Worm (Caenorhabditis elegans) whole organism, young adult: ENCODE measurements around the gene hsp-3.

Source experiments
- B0019.2 ChIP-seq: fragments of 200-800 bp; sonication (Bioruptor generic); conservative IDR thresholded peaks from 2 replicates; pipeline ENCODE4 v1.3.6; 2022; ENCODE audit warnings: missing genetic modification reagents, missing genetic modification characterization, missing compliant biosample characterization
- B0261.1 ChIP-seq: sonication (generic microtip); optimal IDR thresholded peaks from 2 replicates; lab custom pipeline; 2016; ENCODE audit warnings: mild to moderate bottlenecking, missing genetic modification characterization, moderate library complexity, missing compliant biosample characterization
- C17E4.6 ChIP-seq: fragments of 200-800 bp; sonication (Bioruptor generic); IDR thresholded peaks from 2 replicates; pipeline ENCODE4 v1.3.6; 2022; ENCODE audit warnings: missing genetic modification reagents, missing genetic modification characterization, missing compliant biosample characterization
- D2030.7 ChIP-seq: fragments of 200-800 bp; sonication (Bioruptor generic); IDR thresholded peaks from 2 replicates; pipeline ENCODE4 v1.3.6; 2022; ENCODE audit warnings: missing genetic modification reagents, missing genetic modification characterization, missing compliant biosample characterization
- F23B12.7 ChIP-seq: sonication (generic microtip); optimal IDR thresholded peaks from 2 replicates; lab custom pipeline; 2017; ENCODE audit warnings: missing genetic modification characterization, mild to moderate bottlenecking, missing compliant biosample characterization, antibody characterized with exemption, moderate library complexity; ENCODE audit not compliant: insufficient read depth
- F57C9.4 ChIP-seq: sonication (generic microtip); optimal IDR thresholded peaks from 2 replicates; lab custom pipeline; 2017; ENCODE audit warnings: mild to moderate bottlenecking, missing genetic modification characterization, missing compliant biosample characterization
- T07F8.4 ChIP-seq: sonication (generic microtip); optimal IDR thresholded peaks from 2 replicates; lab custom pipeline; 2016; ENCODE audit warnings: mild to moderate bottlenecking, missing genetic modification characterization, moderate library complexity, missing compliant biosample characterization
- Y53G8AR.9 ChIP-seq: fragments of 200-800 bp; sonication (Bioruptor generic); conservative IDR thresholded peaks from 2 replicates; pipeline ENCODE4 v1.3.6; 2022; ENCODE audit warnings: missing genetic modification reagents, missing genetic modification characterization, missing compliant biosample characterization
- Y67H2A.10 ChIP-seq: fragments of 200-800 bp; sonication (Bioruptor generic); conservative IDR thresholded peaks from 2 replicates; pipeline ENCODE4 v1.3.6; 2022; ENCODE audit warnings: missing genetic modification reagents, missing genetic modification characterization, missing compliant biosample characterization
- Y95B8A.8 ChIP-seq: fragments of 200-800 bp; sonication (Bioruptor generic); IDR thresholded peaks from 2 replicates; pipeline ENCODE4 v1.3.6; 2022; ENCODE audit warnings: missing genetic modification reagents, missing genetic modification characterization, missing compliant biosample characterization
- ama-1 ChIP-seq, 3 experiments: fragments of 150-350 bp in 1 of 3; sonication (generic microtip) in 2 of 3; optimal IDR thresholded peaks; 2 replicates each; lab custom pipeline; 2014 to 2018; ENCODE audit warnings: missing biosample characterization in 2 of 3, missing genetic modification characterization in 2 of 3, missing genetic modification reagents in 2 of 3
- aptf-3 ChIP-seq: fragments of 200-800 bp; sonication (Bioruptor generic); IDR thresholded peaks from 2 replicates; pipeline ENCODE4 v1.3.6; 2022; ENCODE audit warnings: missing genetic modification characterization, missing compliant biosample characterization
- atf-7 ChIP-seq: sonication (generic microtip); optimal IDR thresholded peaks from 2 replicates; lab custom pipeline; 2017; ENCODE audit warnings: mild to moderate bottlenecking, missing genetic modification characterization, missing compliant biosample characterization
- attf-3 ChIP-seq: fragments of 200-800 bp; sonication (Bioruptor generic); conservative IDR thresholded peaks from 2 replicates; pipeline ENCODE4 v1.3.6; 2022; ENCODE audit warnings: missing genetic modification reagents, missing genetic modification characterization, missing compliant biosample characterization
- attf-5 ChIP-seq: fragments of 200-800 bp; sonication (Bioruptor generic); optimal IDR thresholded peaks from 2 replicates; lab custom pipeline; 2018; ENCODE audit warnings: mild to moderate bottlenecking, missing genetic modification characterization, missing compliant biosample characterization
- attf-6 ChIP-seq: fragments of 200-800 bp; sonication (Bioruptor generic); IDR thresholded peaks from 2 replicates; pipeline ENCODE4 v1.3.6; 2022; ENCODE audit warnings: missing genetic modification reagents, missing genetic modification characterization, missing compliant biosample characterization
- cebp-1 ChIP-seq, 2 experiments: fragments of 200-800 bp in 1 of 2; sonication (Bioruptor generic) in 1 of 2; sonication (generic microtip) in 1 of 2; IDR thresholded peaks in 1 of 2; optimal IDR thresholded peaks in 1 of 2; 2 replicates each; pipeline versions ENCODE4 v1.3.6 to Lab custom; 2017 to 2022; ENCODE audit warnings: missing compliant biosample characterization in 2 of 2, missing genetic modification characterization in 2 of 2, mild to moderate bottlenecking in 1 of 2, missing genetic modification reagents in 1 of 2, moderate library complexity in 1 of 2
- ceh-27 ChIP-seq: fragments of 200-800 bp; sonication (Bioruptor generic); optimal IDR thresholded peaks from 2 replicates; lab custom pipeline; 2018; ENCODE audit warnings: mild to moderate bottlenecking, missing genetic modification characterization, moderate library complexity, missing compliant biosample characterization
- ceh-58 ChIP-seq: fragments of 200-800 bp; sonication (Bioruptor generic); IDR thresholded peaks from 2 replicates; pipeline ENCODE4 v1.3.6; 2022; ENCODE audit warnings: missing genetic modification characterization, missing compliant biosample characterization
- ekl-4 ChIP-seq: fragments of 200-800 bp; sonication (Bioruptor generic); IDR thresholded peaks from 2 replicates; pipeline ENCODE4 v1.3.6; 2022; ENCODE audit warnings: missing genetic modification reagents, missing genetic modification characterization, missing compliant biosample characterization
- ets-4 ChIP-seq: fragments of 200-800 bp; sonication (Bioruptor generic); optimal IDR thresholded peaks from 2 replicates; lab custom pipeline; 2018; ENCODE audit warnings: mild to moderate bottlenecking, missing genetic modification characterization, missing compliant biosample characterization
- gei-17 ChIP-seq: fragments of 200-800 bp; sonication (Bioruptor generic); optimal IDR thresholded peaks from 2 replicates; lab custom pipeline; 2018; ENCODE audit warnings: mild to moderate bottlenecking, missing genetic modification characterization, missing compliant biosample characterization
- hmg-1.2 ChIP-seq: fragments of 200-800 bp; sonication (Bioruptor generic); IDR thresholded peaks from 2 replicates; pipeline ENCODE4 v1.3.6; 2022; ENCODE audit warnings: missing genetic modification reagents, missing genetic modification characterization, missing compliant biosample characterization
- hmg-20 ChIP-seq: fragments of 200-800 bp; sonication (Bioruptor generic); IDR thresholded peaks from 2 replicates; pipeline ENCODE4 v1.3.6; 2022; ENCODE audit warnings: missing genetic modification reagents, missing genetic modification characterization, missing compliant biosample characterization
- lin-35 ChIP-seq, 3 experiments: fragments of 150-350 bp in 2 of 3; sonication (generic microtip) in 1 of 3; optimal IDR thresholded peaks; 2 replicates each; lab custom pipeline; 2014 to 2018; ENCODE audit warnings: missing biosample characterization in 3 of 3, missing genetic modification characterization in 3 of 3, missing genetic modification reagents in 3 of 3
- lsy-27 ChIP-seq: sonication (generic microtip); optimal IDR thresholded peaks from 2 replicates; lab custom pipeline; 2017; ENCODE audit warnings: missing genetic modification characterization, mild to moderate bottlenecking, missing compliant biosample characterization, antibody characterized with exemption, missing genotype, borderline replicate concordance; ENCODE audit not compliant: insufficient read depth
- madf-10 ChIP-seq: sonication (generic microtip); optimal IDR thresholded peaks from 2 replicates; lab custom pipeline; 2016; ENCODE audit warnings: mild to moderate bottlenecking, missing genetic modification characterization, missing compliant biosample characterization
- madf-6 ChIP-seq: fragments of 200-800 bp; sonication (Bioruptor generic); IDR thresholded peaks from 2 replicates; pipeline ENCODE4 v1.3.6; 2022; ENCODE audit warnings: missing genetic modification reagents, missing genetic modification characterization, missing compliant biosample characterization
- nfya-1 ChIP-seq: sonication (generic microtip); optimal IDR thresholded peaks from 2 replicates; lab custom pipeline; 2017; ENCODE audit warnings: antibody characterized with exemption, missing compliant biosample characterization, missing genetic modification characterization, borderline replicate concordance; ENCODE audit not compliant: insufficient read depth
- nhr-80 ChIP-seq: sonication (generic microtip); optimal IDR thresholded peaks from 2 replicates; lab custom pipeline; 2016; ENCODE audit warnings: missing genetic modification characterization, missing compliant biosample characterization
- rcor-1 ChIP-seq: fragments of 200-800 bp; sonication (Bioruptor generic); IDR thresholded peaks from 2 replicates; pipeline ENCODE4 v1.3.6; 2022; ENCODE audit warnings: missing genetic modification reagents, missing genetic modification characterization, missing compliant biosample characterization
- rpc-1 ChIP-seq, 2 experiments: fragments of 150-350 bp in 1 of 2; sonication (generic microtip) in 1 of 2; optimal IDR thresholded peaks; 2 replicates each; lab custom pipeline; 2014 to 2018; ENCODE audit warnings: missing biosample characterization in 1 of 2, missing genetic modification characterization in 1 of 2, missing genetic modification reagents in 1 of 2, missing genotype in 1 of 2
- sptf-2 ChIP-seq: fragments of 200-800 bp; sonication (Bioruptor generic); optimal IDR thresholded peaks from 2 replicates; lab custom pipeline; 2018; ENCODE audit warnings: mild to moderate bottlenecking, missing genetic modification characterization, missing compliant biosample characterization
- zfh-2 ChIP-seq: fragments of 200-800 bp; sonication (Bioruptor generic); conservative IDR thresholded peaks from 2 replicates; pipeline ENCODE4 v1.3.6; 2022; ENCODE audit warnings: missing genetic modification reagents, missing genetic modification characterization, missing compliant biosample characterization
- ztf-25 ChIP-seq: fragments of 200-800 bp; sonication (Bioruptor generic); IDR thresholded peaks from 2 replicates; pipeline ENCODE4 v1.3.6; 2022; ENCODE audit warnings: missing genetic modification reagents, missing genetic modification characterization, missing compliant biosample characterization

Gene hsp-3

ce11 chrX:6057580-6058305 is 34.2 kb downstream of the hsp-3 start, which contains the start of gene gln-1 (continued):
- TF ChIP-seq aptf-3 (GFP tag; lab: Robert Waterston, UW) (no peak), sptf-2 (no peak), D2030.7 (no peak), rpc-1 (optimal IDR thresholded peaks at IDR 0.05; lab: Kevin White, UChicago) (no peak), rpc-1 (tag; optimal IDR thresholded peaks at IDR 0.05; lab: Kevin White, UChicago) (no peak), hmg-20 (GFP tag; lab: Robert Waterston, UW) (no peak), madf-6 (GFP tag; lab: Robert Waterston, UW) (no peak), B0019.2 (GFP tag; lab: Robert Waterston, UW) (no peak), madf-10 (tag; lab: Kevin White, UChicago) (peak; percentile 5), ekl-4 (no peak), B0261.1 (tag; lab: Kevin White, UChicago) (no peak), atf-7 (tag; lab: Kevin White, UChicago) (no peak), zfh-2 (GFP tag; lab: Robert Waterston, UW) (peak; percentile 34; the same call in 1 of the 2 replicates), F23B12.7 (tag; lab: Kevin White, UChicago) (no peak)

- TF ChIP-seq C17E4.6 (GFP tag; lab: Robert Waterston, UW), result no peak
- no peak for TF ChIP-seq attf-3 (GFP tag; lab: Robert Waterston, UW)
- TF ChIP-seq hmg-1.2 (GFP tag; lab: Robert Waterston, UW), result 0 out of 2 replicates have a peak, but pooled peaks have one; percentile 9
- TF ChIP-seq T07F8.4 (tag; lab: Kevin White, UChicago), result no peak
- TF ChIP-seq Y95B8A.8 (GFP tag; lab: Robert Waterston, UW), result no peak
- TF ChIP-seq ceh-27, result peak; percentile 28
- no peak for TF ChIP-seq Y67H2A.10 (GFP tag; lab: Robert Waterston, UW)
- TF ChIP-seq F57C9.4 (tag; lab: Kevin White, UChicago), result no peak
- no peak for TF ChIP-seq lin-35 (GFP tag; optimal IDR thresholded peaks at IDR 0.05; lab: Kevin White, UChicago)
These were observed 39.2 kb downstream of the hsp-3 start, which contains the start of gene C45B2.6 for ce11 chrX:6052744-6053143. Gene C45B2.6 (plus strand): TSS chrX:6052879.

ce11 chrX:6050849-6051248 is 41.1 kb downstream of the hsp-3 start:
- TF ChIP-seq attf-5, result no peak
- no peak for TF ChIP-seq Y95B8A.8 (GFP tag; lab: Robert Waterston, UW)
- no peak for TF ChIP-seq Y67H2A.10 (GFP tag; lab: Robert Waterston, UW)
- no peak for TF ChIP-seq cebp-1 (GFP tag; IDR thresholded peaks at IDR 0.05; lab: Robert Waterston, UW)
- TF ChIP-seq cebp-1 (tag; optimal IDR thresholded peaks at IDR 0.05; lab: Kevin White, UChicago), result no peak
- no peak for TF ChIP-seq nfya-1 (tag; lab: Kevin White, UChicago)
- no peak for TF ChIP-seq ceh-58 (GFP tag; lab: Robert Waterston, UW)
- no peak for TF ChIP-seq rcor-1 (GFP tag; lab: Robert Waterston, UW)
- TF ChIP-seq lsy-27 (tag; lab: Kevin White, UChicago), result no peak
- TF ChIP-seq attf-6 (GFP tag; lab: Robert Waterston, UW), result no peak
- TF ChIP-seq ets-4 (GFP tag; lab: Kevin White, UChicago), result no peak
- TF ChIP-seq gei-17, result no peak
- TF ChIP-seq ama-1 (optimal IDR thresholded peaks at IDR 0.05; lab: Kevin White, UChicago), result no peak
- TF ChIP-seq ama-1 (GFP tag; optimal IDR thresholded peaks at IDR 0.05; lab: Kevin White, UChicago), result no peak
- no peak for TF ChIP-seq nhr-80
- no peak for TF ChIP-seq Y53G8AR.9 (GFP tag; lab: Robert Waterston, UW)
- no peak for TF ChIP-seq ztf-25 (GFP tag; lab: Robert Waterston, UW)
